Fruit fly (Drosophila melanogaster) whole organism, embryonic: ENCODE measurements around the gene CAHbeta.

ENCODE experiments used
- Antp ChIP-seq: fragments of 200-800 bp; sonication (Bioruptor generic); optimal IDR thresholded peaks from 3 replicates; lab custom pipeline; 2016; ENCODE audit warnings: missing biosample characterization, missing genetic modification characterization
- Blimp-1 ChIP-seq: fragments of 200-800 bp; sonication (Bioruptor generic); optimal IDR thresholded peaks from 3 replicates; lab custom pipeline; 2018; ENCODE audit warnings: missing biosample characterization, missing genetic modification characterization, mild to moderate bottlenecking, moderate library complexity, missing genetic modification reagents
- CG10209 ChIP-seq: fragments of 200-800 bp; sonication (Bioruptor generic); optimal IDR thresholded peaks from 3 replicates; lab custom pipeline; 2017; ENCODE audit warnings: missing biosample characterization, mild to moderate bottlenecking, missing genetic modification characterization, missing genetic modification reagents
- CG1024 ChIP-seq: fragments of 200-800 bp; sonication (Bioruptor generic); IDR thresholded peaks from 2 replicates; pipeline ENCODE4 v1.3.6; 2022; ENCODE audit warnings: missing biosample characterization, missing genetic modification characterization
- CG11723 ChIP-seq: fragments of 200-800 bp; sonication (Bioruptor generic); optimal IDR thresholded peaks from 2 replicates; lab custom pipeline; 2017; ENCODE audit warnings: missing biosample characterization, mild to moderate bottlenecking, missing genetic modification characterization
- CG13287 ChIP-seq: fragments of 200-800 bp; sonication (Bioruptor generic); IDR thresholded peaks from 2 replicates; pipeline ENCODE4 v1.3.6; 2022; ENCODE audit warnings: missing biosample characterization, missing genetic modification characterization; ENCODE audit not compliant: partially characterized antibody
- CG13775 ChIP-seq: fragments of 200-800 bp; sonication (Bioruptor generic); optimal IDR thresholded peaks from 3 replicates; lab custom pipeline; 2017; ENCODE audit warnings: missing biosample characterization, mild to moderate bottlenecking, missing genetic modification characterization
- CG14710 ChIP-seq: fragments of 200-800 bp; sonication (Bioruptor generic); optimal IDR thresholded peaks from 3 replicates; lab custom pipeline; 2019; ENCODE audit warnings: missing biosample characterization, mild to moderate bottlenecking, missing genetic modification characterization, moderate library complexity
- CG15269 ChIP-seq: fragments of 200-800 bp; sonication (Bioruptor generic); optimal IDR thresholded peaks from 2 replicates; lab custom pipeline; 2018; ENCODE audit warnings: missing biosample characterization, mild to moderate bottlenecking, missing genetic modification characterization, moderate library complexity
- CG15479 ChIP-seq: fragments of 200-800 bp; sonication (Bioruptor generic); optimal IDR thresholded peaks from 3 replicates; lab custom pipeline; 2019; ENCODE audit warnings: missing biosample characterization, mild to moderate bottlenecking, missing genetic modification characterization, moderate library complexity
- CG15514 ChIP-seq: fragments of 200-800 bp; sonication (Bioruptor generic); optimal IDR thresholded peaks from 3 replicates; lab custom pipeline; 2017; ENCODE audit warnings: missing biosample characterization, missing genetic modification characterization, mild to moderate bottlenecking, moderate library complexity, missing genetic modification reagents
- CG15601 ChIP-seq: fragments of 200-800 bp; sonication (Bioruptor generic); optimal IDR thresholded peaks from 3 replicates; lab custom pipeline; 2019; ENCODE audit warnings: missing biosample characterization, mild to moderate bottlenecking, missing genetic modification characterization, moderate library complexity
- CG1603 ChIP-seq: fragments of 200-800 bp; sonication (Bioruptor generic); optimal IDR thresholded peaks from 2 replicates; lab custom pipeline; 2019; ENCODE audit warnings: missing biosample characterization, mild to moderate bottlenecking, missing genetic modification characterization, moderate library complexity
- CG17802 ChIP-seq: fragments of 200-800 bp; sonication (Bioruptor generic); optimal IDR thresholded peaks from 2 replicates; lab custom pipeline; 2018; ENCODE audit warnings: missing biosample characterization, mild to moderate bottlenecking, missing genetic modification characterization, moderate library complexity
- CG17829 ChIP-seq: fragments of 200-800 bp; optimal IDR thresholded peaks from 2 replicates; lab custom pipeline; 2019; ENCODE audit warnings: missing biosample characterization, mild to moderate bottlenecking, missing genetic modification characterization, moderate library complexity
- CG18476 ChIP-seq: fragments of 200-800 bp; sonication (Bioruptor generic); optimal IDR thresholded peaks from 2 replicates; lab custom pipeline; 2016; ENCODE audit warnings: missing biosample characterization, mild to moderate bottlenecking, missing genetic modification characterization
- CG4617 ChIP-seq: fragments of 200-800 bp; sonication (Bioruptor generic); optimal IDR thresholded peaks from 3 replicates; lab custom pipeline; 2016; ENCODE audit warnings: missing biosample characterization, missing genetic modification characterization, borderline replicate concordance
- CG4707 ChIP-seq: fragments of 200-800 bp; sonication (Bioruptor generic); optimal IDR thresholded peaks from 2 replicates; lab custom pipeline; 2018; ENCODE audit warnings: missing biosample characterization, mild to moderate bottlenecking, missing genetic modification characterization, moderate library complexity
- CG8281 ChIP-seq: fragments of 200-800 bp; sonication (Bioruptor generic); optimal IDR thresholded peaks from 2 replicates; lab custom pipeline; 2018; ENCODE audit warnings: missing biosample characterization, mild to moderate bottlenecking, missing genetic modification characterization, moderate library complexity
- CG8388 ChIP-seq: fragments of 200-800 bp; sonication (Bioruptor generic); optimal IDR thresholded peaks from 2 replicates; lab custom pipeline; 2019; ENCODE audit warnings: missing biosample characterization, mild to moderate bottlenecking, missing genetic modification characterization, moderate library complexity
- CG8944 ChIP-seq: fragments of 200-800 bp; sonication (Bioruptor generic); optimal IDR thresholded peaks from 3 replicates; lab custom pipeline; 2016; ENCODE audit warnings: missing biosample characterization, missing genetic modification characterization
- CG9876 ChIP-seq: fragments of 200-800 bp; sonication (Bioruptor generic); optimal IDR thresholded peaks from 2 replicates; lab custom pipeline; 2016; ENCODE audit warnings: missing biosample characterization, missing genetic modification characterization
- D ChIP-seq, 2 experiments: fragments of 200-800 bp in 1 of 2; fragments of >200 bp in 1 of 2; sonication (Bioruptor generic) in 1 of 2; optimal IDR thresholded peaks; 2 replicates in 1 of 2; 3 replicates in 1 of 2; lab custom pipeline; 2017; ENCODE audit warnings: mild to moderate bottlenecking in 1 of 2, missing biosample characterization in 1 of 2, missing genetic modification characterization in 1 of 2, missing genetic modification reagents in 1 of 2
- Drgx ChIP-seq: fragments of 200-800 bp; sonication (Bioruptor generic); IDR thresholded peaks from 2 replicates; pipeline ENCODE4 v1.3.6; 2022; ENCODE audit warnings: missing biosample characterization, missing genetic modification characterization
- E2f1 ChIP-seq: fragments of 200-800 bp; sonication (Bioruptor generic); IDR thresholded peaks from 2 replicates; pipeline ENCODE4 v1.3.6; 2022; ENCODE audit warnings: missing biosample characterization, missing genetic modification characterization
- PHDP ChIP-seq: fragments of 200-800 bp; sonication (Bioruptor generic); optimal IDR thresholded peaks from 3 replicates; lab custom pipeline; 2018; ENCODE audit warnings: missing biosample characterization, mild to moderate bottlenecking, missing genetic modification characterization, moderate library complexity
- Side ChIP-seq: fragments of 200-800 bp; sonication (Bioruptor generic); optimal IDR thresholded peaks from 2 replicates; lab custom pipeline; 2016; ENCODE audit warnings: missing biosample characterization, missing genetic modification characterization
- Ssrp ChIP-seq: fragments of 200-800 bp; sonication (Bioruptor generic); optimal IDR thresholded peaks from 2 replicates; lab custom pipeline; 2018; ENCODE audit warnings: missing biosample characterization, mild to moderate bottlenecking, missing genetic modification characterization, moderate library complexity
- amos ChIP-seq: fragments of 200-800 bp; sonication (Bioruptor generic); IDR thresholded peaks from 2 replicates; pipeline ENCODE4 v1.3.6; 2022; ENCODE audit warnings: missing biosample characterization, missing genetic modification characterization; ENCODE audit not compliant: partially characterized antibody
- ap ChIP-seq: fragments of 200-800 bp; sonication (Bioruptor generic); IDR thresholded peaks from 2 replicates; pipeline ENCODE4 v1.3.6; 2022; ENCODE audit warnings: missing biosample characterization, missing genetic modification characterization
- bbx ChIP-seq: fragments of 200-800 bp; sonication (Bioruptor generic); IDR thresholded peaks from 2 replicates; pipeline ENCODE4 v1.3.6; 2022; ENCODE audit warnings: missing biosample characterization, missing genetic modification characterization; ENCODE audit not compliant: partially characterized antibody
- bigmax ChIP-seq: fragments of 200-800 bp; sonication (Bioruptor generic); optimal IDR thresholded peaks from 2 replicates; lab custom pipeline; 2018; ENCODE audit warnings: missing biosample characterization, mild to moderate bottlenecking, missing genetic modification characterization
- chinmo ChIP-seq: fragments of 200-800 bp; sonication (Bioruptor generic); IDR thresholded peaks from 4 replicates; pipeline ENCODE4 v1.3.6; 2022; ENCODE audit warnings: missing biosample characterization, missing genetic modification characterization; ENCODE audit not compliant: partially characterized antibody
- dati ChIP-seq: fragments of 200-800 bp; sonication (Bioruptor generic); IDR thresholded peaks from 2 replicates; pipeline ENCODE4 v1.3.6; 2022; ENCODE audit warnings: missing biosample characterization, missing genetic modification characterization
- fd3F ChIP-seq: fragments of 200-800 bp; sonication (Bioruptor generic); optimal IDR thresholded peaks from 2 replicates; lab custom pipeline; 2018; ENCODE audit warnings: missing biosample characterization, mild to moderate bottlenecking, missing genetic modification characterization, moderate library complexity
- fd64A ChIP-seq: fragments of 200-800 bp; sonication (Bioruptor generic); optimal IDR thresholded peaks from 3 replicates; lab custom pipeline; 2018; ENCODE audit warnings: missing biosample characterization, mild to moderate bottlenecking, missing genetic modification characterization
- fd96Cb ChIP-seq: fragments of 200-800 bp; sonication (Bioruptor generic); optimal IDR thresholded peaks from 2 replicates; lab custom pipeline; 2018; ENCODE audit warnings: missing biosample characterization, mild to moderate bottlenecking, missing genetic modification characterization, moderate library complexity
- gem ChIP-seq: fragments of 200-800 bp; sonication (Bioruptor generic); optimal IDR thresholded peaks from 2 replicates; lab custom pipeline; 2019; ENCODE audit warnings: missing biosample characterization, mild to moderate bottlenecking, missing genetic modification characterization, moderate library complexity
- grau ChIP-seq: fragments of 200-800 bp; optimal IDR thresholded peaks from 3 replicates; lab custom pipeline; 2019; ENCODE audit warnings: missing biosample characterization, mild to moderate bottlenecking, missing genetic modification characterization, moderate library complexity
- jumu ChIP-seq: fragments of 200-800 bp; sonication (Bioruptor generic); optimal IDR thresholded peaks from 3 replicates; lab custom pipeline; 2016; ENCODE audit warnings: missing biosample characterization, missing genetic modification characterization
- mirr ChIP-seq: fragments of 200-800 bp; sonication (Bioruptor generic); optimal IDR thresholded peaks from 3 replicates; lab custom pipeline; 2018; ENCODE audit warnings: missing biosample characterization, mild to moderate bottlenecking, missing genetic modification characterization
- nau ChIP-seq: fragments of 200-800 bp; sonication (Bioruptor generic); optimal IDR thresholded peaks from 3 replicates; lab custom pipeline; 2017; ENCODE audit warnings: missing biosample characterization, mild to moderate bottlenecking, missing genetic modification characterization, missing genetic modification reagents
- oc ChIP-seq: fragments of 200-800 bp; sonication (Bioruptor generic); optimal IDR thresholded peaks from 2 replicates; lab custom pipeline; 2018; ENCODE audit warnings: missing biosample characterization, mild to moderate bottlenecking, missing genetic modification characterization, moderate library complexity
- phol ChIP-seq: fragments of 200-800 bp; sonication (Bioruptor generic); optimal IDR thresholded peaks from 3 replicates; lab custom pipeline; 2018; ENCODE audit warnings: missing biosample characterization, mild to moderate bottlenecking, missing genetic modification characterization, moderate library complexity
- run ChIP-seq: fragments of 200-800 bp; sonication (Bioruptor generic); optimal IDR thresholded peaks from 3 replicates; lab custom pipeline; 2018; ENCODE audit warnings: missing biosample characterization, mild to moderate bottlenecking, missing genetic modification characterization
- stc ChIP-seq: fragments of 200-800 bp; sonication (Bioruptor generic); IDR thresholded peaks from 2 replicates; pipeline ENCODE4 v1.3.6; 2022; ENCODE audit warnings: missing biosample characterization, missing genetic modification characterization
- tin ChIP-seq: fragments of 200-800 bp; sonication (Bioruptor generic); optimal IDR thresholded peaks from 3 replicates; lab custom pipeline; 2016; ENCODE audit warnings: missing biosample characterization, missing genetic modification characterization
- unc-4 ChIP-seq: fragments of 200-800 bp; sonication (Bioruptor generic); IDR thresholded peaks from 2 replicates; pipeline ENCODE4 v1.3.6; 2022; ENCODE audit warnings: missing biosample characterization, missing genetic modification characterization; ENCODE audit not compliant: partially characterized antibody

Gene CAHbeta

DNA sequence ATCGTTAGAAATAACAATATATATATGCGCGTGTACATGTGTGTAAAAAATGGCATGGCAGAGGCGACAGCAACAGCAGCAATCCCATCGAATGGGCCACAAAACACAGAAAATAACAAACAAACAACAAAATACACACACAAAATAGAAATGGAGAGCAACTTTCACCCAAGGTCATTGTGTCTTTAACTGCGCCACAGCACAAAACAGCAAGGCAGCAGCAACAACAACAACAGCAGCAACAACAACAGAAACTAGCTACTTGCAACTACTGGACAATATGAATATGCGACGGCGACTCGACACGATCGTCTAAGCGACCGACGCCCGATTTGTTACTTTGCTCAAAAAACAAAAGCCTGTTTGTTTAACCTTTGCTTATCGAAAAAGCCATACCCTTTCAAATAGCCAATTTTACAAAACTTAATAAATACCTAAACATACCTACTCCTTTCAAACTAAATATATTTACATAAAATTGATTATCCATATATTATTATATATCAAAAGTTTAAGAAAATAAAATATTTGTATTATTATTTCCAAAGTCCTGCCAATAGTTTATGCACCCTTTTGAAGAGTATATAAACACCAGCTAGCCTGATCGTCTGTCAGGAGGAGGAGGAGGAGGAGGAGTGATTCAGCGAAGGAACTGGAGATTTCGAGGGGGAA is 32.8 kb upstream of the CAHbeta start (continued):
- peak; percentile 38 for TF ChIP-seq CG8388 (GFP tag; lab: Kevin White, UChicago)
- TF ChIP-seq mirr (GFP tag; lab: Kevin White, UChicago), result no peak
- TF ChIP-seq Antp (GFP tag; lab: Kevin White, UChicago), result no peak
- TF ChIP-seq Drgx (GFP tag; lab: Robert Waterston, UW), result 0 out of 2 replicates have a peak, but pooled peaks have one; percentile 14
- TF ChIP-seq PHDP (tag; lab: Kevin White, UChicago), result peak; percentile 11
- TF ChIP-seq oc, result no peak
- TF ChIP-seq bbx (GFP tag; lab: Robert Waterston, UW), result no peak
- peak; percentile 93 for TF ChIP-seq Blimp-1 (GFP tag; lab: Kevin White, UChicago)
- TF ChIP-seq jumu (GFP tag; lab: Kevin White, UChicago), result no peak
- TF ChIP-seq CG9876, result no peak
- TF ChIP-seq CG18476, result no peak
- no peak for TF ChIP-seq CG8944 (GFP tag; lab: Kevin White, UChicago)
- no peak for TF ChIP-seq dati (GFP tag; lab: Robert Waterston, UW)
- TF ChIP-seq CG8281, result no peak
- TF ChIP-seq Ssrp (tag; lab: Kevin White, UChicago), result peak; percentile 38
- TF ChIP-seq CG1024 (GFP tag; lab: Robert Waterston, UW), result no peak
- TF ChIP-seq CG4707 (GFP tag; lab: Kevin White, UChicago), result no peak
- no peak for TF ChIP-seq CG10209 (GFP tag; lab: Kevin White, UChicago)
- TF ChIP-seq chinmo (GFP tag; lab: Robert Waterston, UW), result no peak
- TF ChIP-seq CG15479 (GFP tag; lab: Kevin White, UChicago), result no peak
- no peak for TF ChIP-seq run (tag; lab: Kevin White, UChicago)
- TF ChIP-seq phol (tag; lab: Kevin White, UChicago), result peak; percentile 31
- TF ChIP-seq CG13287, result no peak
- TF ChIP-seq gem (tag; lab: Kevin White, UChicago), result peak; percentile 56
- TF ChIP-seq tin (GFP tag; lab: Kevin White, UChicago), result no peak
- no peak for TF ChIP-seq CG1603 (tag; lab: Kevin White, UChicago)
- TF ChIP-seq CG4617 (GFP tag; lab: Kevin White, UChicago), result no peak
- no peak for TF ChIP-seq unc-4 (GFP tag; lab: Robert Waterston, UW)
- TF ChIP-seq bigmax (GFP tag; lab: Kevin White, UChicago), result no peak
- no peak for TF ChIP-seq E2f1
- peak; percentile 13 for TF ChIP-seq CG17829 (tag; lab: Kevin White, UChicago)
- TF ChIP-seq fd3F, result no peak
- no peak for TF ChIP-seq fd64A
- TF ChIP-seq D (optimal IDR thresholded peaks at IDR 0.05; lab: Kevin White, UChicago), result no peak
- peak; percentile 3 for TF ChIP-seq D (GFP tag; optimal IDR thresholded peaks at IDR 0.05; lab: Kevin White, UChicago)
- TF ChIP-seq ap (GFP tag; lab: Robert Waterston, UW), result no peak
- TF ChIP-seq stc (GFP tag; lab: Robert Waterston, UW), result no peak
- TF ChIP-seq CG14710 (tag; lab: Kevin White, UChicago), result no peak
- no peak for TF ChIP-seq CG11723 (GFP tag; lab: Kevin White, UChicago)
- TF ChIP-seq CG13775 (GFP tag; lab: Kevin White, UChicago), result no peak
- peak; percentile 15 for TF ChIP-seq grau
- TF ChIP-seq CG15514 (GFP tag; lab: Kevin White, UChicago), result no peak
- no peak for TF ChIP-seq nau
- no peak for TF ChIP-seq Side
- no peak for TF ChIP-seq CG17802 (tag; lab: Kevin White, UChicago)
- peak; percentile 24 for TF ChIP-seq CG15601 (tag; lab: Kevin White, UChicago)
- TF ChIP-seq fd96Cb, result peak; percentile 6
- TF ChIP-seq CG15269 (tag; lab: Kevin White, UChicago), result no peak
- TF ChIP-seq amos (GFP tag; lab: Robert Waterston, UW), result no peak
